Worm (Caenorhabditis elegans) whole organism, late embryonic: ENCODE measurements around the gene F53G2.13.
A peak's percentile ranks its signal among the peaks of the same experiment; 100 is the strongest.

Experiments used
- Y22D7AL.16 ChIP-seq: sonication (generic microtip); optimal IDR thresholded peaks from 2 replicates; lab custom pipeline; 2016; ENCODE audit warnings: missing genetic modification characterization, missing compliant biosample characterization
- ceh-19 ChIP-seq: fragments of 200-800 bp; sonication (Bioruptor generic); optimal IDR thresholded peaks from 2 replicates; lab custom pipeline; 2018; ENCODE audit warnings: mild to moderate bottlenecking, missing genetic modification characterization, missing compliant biosample characterization
- ceh-2 ChIP-seq: sonication (generic microtip); optimal IDR thresholded peaks from 2 replicates; lab custom pipeline; 2016; ENCODE audit warnings: missing genotype, missing genetic modification characterization, missing compliant biosample characterization
- ceh-9 ChIP-seq: sonication (generic microtip); optimal IDR thresholded peaks from 2 replicates; lab custom pipeline; 2016; ENCODE audit warnings: mild to moderate bottlenecking, missing genetic modification characterization, inconsistent platforms, missing compliant biosample characterization
- fkh-6 ChIP-seq: sonication (generic microtip); optimal IDR thresholded peaks from 2 replicates; lab custom pipeline; 2016; ENCODE audit warnings: missing genetic modification characterization, missing compliant biosample characterization
- hlh-13 ChIP-seq: fragments of 200-800 bp; sonication (Bioruptor generic); optimal IDR thresholded peaks from 2 replicates; lab custom pipeline; 2018; ENCODE audit warnings: mild to moderate bottlenecking, missing genetic modification characterization, missing compliant biosample characterization
- mec-3 ChIP-seq: sonication (generic microtip); optimal IDR thresholded peaks from 2 replicates; lab custom pipeline; 2016; ENCODE audit warnings: borderline replicate concordance, missing genetic modification characterization, missing compliant biosample characterization
- pag-3 ChIP-seq: sonication (generic microtip); optimal IDR thresholded peaks from 2 replicates; lab custom pipeline; 2016; ENCODE audit warnings: missing compliant biosample characterization, missing genetic modification characterization, borderline replicate concordance
- pat-9 ChIP-seq: fragments of 200-800 bp; sonication (Bioruptor generic); optimal IDR thresholded peaks from 2 replicates; lab custom pipeline; 2018; ENCODE audit warnings: mild to moderate bottlenecking, missing genetic modification characterization, moderate library complexity, missing compliant biosample characterization
- rnt-1 ChIP-seq: sonication (generic microtip); optimal IDR thresholded peaks from 2 replicates; lab custom pipeline; 2016; ENCODE audit warnings: missing genetic modification characterization, missing compliant biosample characterization
- tbx-7 ChIP-seq: sonication (generic microtip); optimal IDR thresholded peaks from 2 replicates; lab custom pipeline; 2016; ENCODE audit warnings: missing genotype, missing genetic modification characterization, missing compliant biosample characterization

ce11 chrII:2450990-2451389 lies 32.6 kb upstream of the F53G2.13 start:
- TF ChIP-seq tbx-7 (tag; lab: Kevin White, UChicago) (peak; percentile 55), rnt-1 (tag; lab: Kevin White, UChicago) (peak; percentile 9), hlh-13 (GFP tag; lab: Kevin White, UChicago) (no peak), pag-3 (tag; lab: Kevin White, UChicago) (no peak), ceh-9 (tag; lab: Kevin White, UChicago) (no peak), ceh-2 (tag; lab: Kevin White, UChicago) (peak; percentile 10), ceh-19 (GFP tag; lab: Kevin White, UChicago) (no peak), Y22D7AL.16 (no peak), pat-9 (tag; lab: Kevin White, UChicago) (no peak), fkh-6 (tag; lab: Kevin White, UChicago) (no peak), mec-3 (peak; percentile 59)
